Worm (Caenorhabditis elegans) whole organism, L4/young adult: ENCODE results near the gene tsp-21.

Experiments
- dao-5 ChIP-seq: sonication (generic microtip); optimal IDR thresholded peaks from 2 replicates; lab custom pipeline; 2016; ENCODE audit warnings: missing genotype, missing genetic modification characterization, moderate library complexity, missing compliant biosample characterization
- him-1 ChIP-seq: sonication (generic microtip); optimal IDR thresholded peaks from 2 replicates; lab custom pipeline; 2016; ENCODE audit warnings: missing genotype, missing genetic modification reagents, missing genetic modification characterization, missing compliant biosample characterization

DNA sequence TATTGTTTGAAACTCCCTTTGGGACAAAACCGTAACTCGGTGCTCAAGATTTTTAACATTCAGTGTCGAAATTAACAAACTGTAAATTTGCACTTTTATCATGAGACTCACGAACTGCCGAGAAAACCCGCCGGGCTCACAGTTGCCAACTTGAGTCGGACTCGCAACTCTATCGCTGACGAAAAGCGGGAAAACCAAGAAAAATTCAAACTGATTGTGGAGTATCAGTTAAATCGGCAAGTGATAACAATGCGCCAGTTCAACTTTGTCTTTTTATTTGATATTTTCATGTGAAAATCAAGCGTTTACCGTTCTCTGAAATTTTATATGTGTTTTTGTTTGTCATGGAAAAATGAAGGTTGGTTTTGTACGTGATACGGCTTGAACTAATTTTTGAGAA lies 49.6 kb upstream of the tsp-21 start:
- TF ChIP-seq him-1: no peak
- TF ChIP-seq dao-5 (tag; lab: Kevin White, UChicago): no peak
